Worm (Caenorhabditis elegans) whole organism, midembryonic: Measurements from ENCODE around the gene vab-2.

Source experiments
- T22C8.4 ChIP-seq: fragments of 200-800 bp; sonication (Bioruptor generic); IDR thresholded peaks from 2 replicates; pipeline ENCODE4 v1.3.6; 2022; ENCODE audit warnings: missing genetic modification characterization, missing compliant biosample characterization
- flt-1 ChIP-seq: fragments of 200-800 bp; sonication (Bioruptor generic); IDR thresholded peaks from 2 replicates; pipeline ENCODE4 v1.3.6; 2022; ENCODE audit warnings: missing genetic modification characterization, missing compliant biosample characterization
- klf-2 ChIP-seq: fragments of 200-800 bp; sonication (Bioruptor generic); conservative IDR thresholded peaks from 2 replicates; pipeline ENCODE4 v1.3.6; 2022; ENCODE audit warnings: missing genetic modification reagents, missing genetic modification characterization, missing compliant biosample characterization
- med-1 ChIP-seq: sonication (generic microtip); optimal IDR thresholded peaks from 2 replicates; lab custom pipeline; 2017; ENCODE audit warnings: missing genetic modification characterization, mild to moderate bottlenecking, missing compliant biosample characterization, antibody characterized with exemption, missing genetic modification reagents; ENCODE audit not compliant: insufficient read depth
- ref-1 ChIP-seq: fragments of 200-800 bp; sonication (Bioruptor generic); conservative IDR thresholded peaks from 2 replicates; pipeline ENCODE4 v1.3.6; 2022; ENCODE audit warnings: missing genetic modification reagents, missing genetic modification characterization, missing compliant biosample characterization
- ztf-29 ChIP-seq: fragments of 200-800 bp; sonication (Bioruptor generic); IDR thresholded peaks from 2 replicates; pipeline ENCODE4 v1.3.6; 2022; ENCODE audit warnings: missing genetic modification reagents, missing genetic modification characterization, missing compliant biosample characterization

- no peak for TF ChIP-seq klf-2
- no peak for TF ChIP-seq med-1 (GFP tag; lab: Kevin White, UChicago)
- no peak for TF ChIP-seq ref-1
- TF ChIP-seq T22C8.4 (GFP tag; lab: Robert Waterston, UW), result no peak
- no peak for TF ChIP-seq flt-1
- no peak for TF ChIP-seq ztf-29
Observed at ce11 chrIV:3731430-3731829, 35.2 kb downstream of the vab-2 start.
